Worm (Caenorhabditis elegans) whole organism, L3 larva: ENCODE data around the gene F58F12.2.
A peak's percentile ranks its signal among the peaks of the same experiment; 100 is the strongest.

Experiments
- ama-1 ChIP-seq: fragments of 150-350 bp; optimal IDR thresholded peaks from 2 replicates; lab custom pipeline; 2018
- ceh-82 ChIP-seq: fragments of 150-350 bp; optimal IDR thresholded peaks from 2 replicates; lab custom pipeline; 2014; ENCODE audit warnings: missing biosample characterization, missing genetic modification characterization
- ceh-9 ChIP-seq: sonication (generic microtip); optimal IDR thresholded peaks from 2 replicates; lab custom pipeline; 2018; ENCODE audit warnings: missing biosample characterization, missing genetic modification characterization
- egl-27 ChIP-seq: sonication (generic microtip); optimal IDR thresholded peaks from 4 replicates; lab custom pipeline; 2017; ENCODE audit warnings: missing biosample characterization, missing genetic modification reagents, missing genetic modification characterization
- nfya-1 ChIP-seq: sonication (generic microtip); optimal IDR thresholded peaks from 2 replicates; lab custom pipeline; 2017; ENCODE audit warnings: missing genetic modification characterization, mild to moderate bottlenecking, missing compliant biosample characterization, antibody characterized with exemption, moderate library complexity; ENCODE audit not compliant: insufficient read depth
- nhr-28 ChIP-seq: fragments of 150-350 bp; optimal IDR thresholded peaks from 2 replicates; lab custom pipeline; 2014; ENCODE audit warnings: missing biosample characterization, missing genetic modification characterization
- pha-4 ChIP-seq: fragments of 150-350 bp; optimal IDR thresholded peaks from 2 replicates; lab custom pipeline; 2014; ENCODE audit warnings: missing biosample characterization, missing genetic modification reagents, missing genetic modification characterization
- pqm-1 ChIP-seq: fragments of 150-350 bp; optimal IDR thresholded peaks from 2 replicates; lab custom pipeline; 2017; ENCODE audit warnings: missing biosample characterization, missing genetic modification characterization, inconsistent platforms
- ztf-11 ChIP-seq: fragments of 150-350 bp; optimal IDR thresholded peaks from 2 replicates; lab custom pipeline; 2014; ENCODE audit warnings: missing biosample characterization, missing genetic modification characterization

DNA sequence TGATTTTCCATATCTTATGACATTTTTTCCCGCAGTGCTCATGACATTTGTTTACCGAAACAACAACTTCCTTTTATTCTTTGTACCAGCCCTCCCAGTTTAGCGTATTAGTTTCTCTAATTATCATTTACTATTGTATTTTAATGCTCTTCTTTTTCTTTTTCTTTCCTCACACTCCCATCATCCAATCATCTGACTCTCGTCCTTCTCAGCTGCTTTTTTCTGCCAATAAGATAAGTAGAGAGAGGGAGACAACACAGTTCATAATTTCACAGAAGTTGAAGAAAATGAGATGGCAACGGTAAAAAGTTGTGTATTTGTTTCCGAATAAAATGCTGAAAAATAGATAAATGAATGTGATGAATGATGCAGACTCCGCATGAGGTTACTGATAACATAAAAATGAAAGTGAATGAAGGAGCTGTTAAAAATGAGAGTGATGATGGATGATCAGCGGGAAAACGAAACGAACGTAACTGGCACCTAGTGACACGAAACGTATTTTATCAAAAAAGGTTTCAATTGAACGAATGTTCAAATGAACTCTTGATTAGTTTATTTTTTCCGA, 10.4 kb downstream of the F58F12.2 start:
- no peak for TF ChIP-seq egl-27 (tag; lab: Kevin White, UChicago)
- TF ChIP-seq ceh-9 (tag; lab: Kevin White, UChicago): no peak
- no peak for TF ChIP-seq ama-1 (lab: Kevin White, UChicago)
- TF ChIP-seq pha-4 (tag; lab: Kevin White, UChicago): peak; percentile 54
- peak; percentile 31 for TF ChIP-seq nfya-1 (tag; lab: Kevin White, UChicago)
- TF ChIP-seq ceh-82 (tag; lab: Kevin White, UChicago): no peak
- no peak for TF ChIP-seq ztf-11 (tag; lab: Kevin White, UChicago)
- TF ChIP-seq nhr-28: no peak
- TF ChIP-seq pqm-1 (tag; lab: Kevin White, UChicago): peak; percentile 76
